Fruit fly (Drosophila melanogaster) whole organism, embryonic: ENCODE results near the gene CG3091.

Experiments
- C15 ChIP-seq: fragments of 200-800 bp; sonication (Bioruptor generic); IDR thresholded peaks from 3 replicates; pipeline ENCODE4 v1.3.6; 2022; ENCODE audit warnings: missing biosample characterization, missing genetic modification characterization
- CG1024 ChIP-seq: fragments of 200-800 bp; sonication (Bioruptor generic); IDR thresholded peaks from 2 replicates; pipeline ENCODE4 v1.3.6; 2022; ENCODE audit warnings: missing biosample characterization, missing genetic modification characterization
- CG11695 ChIP-seq: fragments of 200-800 bp; sonication (Bioruptor generic); IDR thresholded peaks from 3 replicates; pipeline ENCODE4 v1.3.6; 2022; ENCODE audit warnings: missing biosample characterization, missing genetic modification characterization
- CG12219 ChIP-seq: fragments of 200-800 bp; sonication (Bioruptor generic); optimal IDR thresholded peaks from 3 replicates; lab custom pipeline; 2018; ENCODE audit warnings: missing biosample characterization, mild to moderate bottlenecking, missing genetic modification characterization
- CG12299 ChIP-seq: fragments of 200-800 bp; sonication (Bioruptor generic); optimal IDR thresholded peaks from 2 replicates; lab custom pipeline; 2018; ENCODE audit warnings: missing biosample characterization, mild to moderate bottlenecking, missing genetic modification characterization
- CG12391 ChIP-seq: fragments of 200-800 bp; sonication (Bioruptor generic); optimal IDR thresholded peaks from 3 replicates; lab custom pipeline; 2018; ENCODE audit warnings: missing biosample characterization, mild to moderate bottlenecking, missing genetic modification characterization, moderate library complexity
- CG13424 ChIP-seq: fragments of 200-800 bp; sonication (Bioruptor generic); optimal IDR thresholded peaks from 2 replicates; lab custom pipeline; 2019; ENCODE audit warnings: missing biosample characterization, mild to moderate bottlenecking, missing genetic modification characterization, moderate library complexity
- CG14710 ChIP-seq: fragments of 200-800 bp; sonication (Bioruptor generic); optimal IDR thresholded peaks from 3 replicates; lab custom pipeline; 2019; ENCODE audit warnings: missing biosample characterization, mild to moderate bottlenecking, missing genetic modification characterization, moderate library complexity
- CG15011 ChIP-seq: fragments of 200-800 bp; sonication (Bioruptor generic); optimal IDR thresholded peaks from 3 replicates; lab custom pipeline; 2018; ENCODE audit warnings: missing biosample characterization, mild to moderate bottlenecking, missing genetic modification characterization
- CG17361 ChIP-seq: fragments of 200-800 bp; sonication (Bioruptor generic); IDR thresholded peaks from 3 replicates; pipeline ENCODE4 v1.3.6; 2022; ENCODE audit warnings: missing biosample characterization, missing genetic modification characterization
- CG18262 ChIP-seq: fragments of 200-800 bp; optimal IDR thresholded peaks from 3 replicates; lab custom pipeline; 2019; ENCODE audit warnings: missing biosample characterization, mild to moderate bottlenecking, missing genetic modification characterization, moderate library complexity
- CG18764 ChIP-seq: fragments of 200-800 bp; sonication (Bioruptor generic); optimal IDR thresholded peaks from 3 replicates; lab custom pipeline; 2016; ENCODE audit warnings: missing biosample characterization, missing genetic modification characterization
- CG2678 ChIP-seq: fragments of 200-800 bp; sonication (Bioruptor generic); optimal IDR thresholded peaks from 3 replicates; lab custom pipeline; 2019; ENCODE audit warnings: missing biosample characterization, mild to moderate bottlenecking, missing genetic modification characterization, moderate library complexity
- CG32767 ChIP-seq: fragments of 200-800 bp; sonication (Bioruptor generic); IDR thresholded peaks from 2 replicates; pipeline ENCODE4 v1.3.6; 2022; ENCODE audit warnings: missing biosample characterization, missing genetic modification characterization
- CG3407 ChIP-seq: fragments of 200-800 bp; sonication (Bioruptor generic); optimal IDR thresholded peaks from 2 replicates; lab custom pipeline; 2018; ENCODE audit warnings: missing biosample characterization, mild to moderate bottlenecking, missing genetic modification characterization
- CG34224 ChIP-seq: fragments of 200-800 bp; sonication (Bioruptor generic); IDR thresholded peaks from 3 replicates; pipeline ENCODE4 v1.3.6; 2022; ENCODE audit warnings: missing biosample characterization, missing genetic modification characterization; ENCODE audit not compliant: partially characterized antibody
- CG42726 ChIP-seq: fragments of 200-800 bp; sonication (Bioruptor generic); IDR thresholded peaks from 2 replicates; pipeline ENCODE4 v1.3.6; 2022; ENCODE audit warnings: missing biosample characterization, missing genetic modification characterization; ENCODE audit not compliant: partially characterized antibody
- CG4328 ChIP-seq: fragments of 200-800 bp; sonication (Bioruptor generic); optimal IDR thresholded peaks from 3 replicates; lab custom pipeline; 2017; ENCODE audit warnings: missing biosample characterization, missing genetic modification reagents, missing genetic modification characterization
- CG43689 ChIP-seq: fragments of 200-800 bp; sonication (Bioruptor generic); IDR thresholded peaks from 2 replicates; pipeline ENCODE4 v1.3.6; 2022; ENCODE audit warnings: missing biosample characterization, missing genetic modification characterization
- CG4424 ChIP-seq: fragments of 200-800 bp; sonication (Bioruptor generic); optimal IDR thresholded peaks from 3 replicates; lab custom pipeline; 2016; ENCODE audit warnings: missing biosample characterization, missing genetic modification characterization
- CG8290 ChIP-seq, 3 experiments: fragments of 200-800 bp; sonication (Bioruptor generic); optimal IDR thresholded peaks; 2 replicates each; lab custom pipeline; 2016 to 2019; ENCODE audit warnings: missing biosample characterization in 3 of 3, missing genetic modification characterization in 3 of 3, mild to moderate bottlenecking in 2 of 3, moderate library complexity in 1 of 3
- D19B ChIP-seq: fragments of 200-800 bp; sonication (Bioruptor generic); optimal IDR thresholded peaks from 2 replicates; lab custom pipeline; 2017; ENCODE audit warnings: missing biosample characterization, mild to moderate bottlenecking, missing genetic modification characterization
- Drgx ChIP-seq: fragments of 200-800 bp; sonication (Bioruptor generic); IDR thresholded peaks from 2 replicates; pipeline ENCODE4 v1.3.6; 2022; ENCODE audit warnings: missing biosample characterization, missing genetic modification characterization
- Gug ChIP-seq: fragments of 200-800 bp; sonication (Bioruptor generic); IDR thresholded peaks from 4 replicates; pipeline ENCODE4 v1.3.6; 2022; ENCODE audit warnings: missing biosample characterization, missing genetic modification characterization
- HmgD ChIP-seq: fragments of 200-800 bp; sonication (Bioruptor generic); optimal IDR thresholded peaks from 3 replicates; lab custom pipeline; 2016; ENCODE audit warnings: missing biosample characterization, missing genetic modification characterization
- Hr39 ChIP-seq: fragments of >200 bp; optimal IDR thresholded peaks from 2 replicates; lab custom pipeline; 2017
- Lhr ChIP-seq: fragments of 200-800 bp; sonication (Bioruptor generic); optimal IDR thresholded peaks from 3 replicates; lab custom pipeline; 2017; ENCODE audit warnings: mild to moderate bottlenecking, missing biosample characterization, missing genetic modification reagents, missing genetic modification characterization
- NfI ChIP-seq: fragments of 200-800 bp; sonication (Bioruptor generic); optimal IDR thresholded peaks from 3 replicates; lab custom pipeline; 2018; ENCODE audit warnings: missing biosample characterization, mild to moderate bottlenecking, missing genetic modification characterization, moderate library complexity
- Sin3A ChIP-seq: fragments of >200 bp; optimal IDR thresholded peaks from 2 replicates; lab custom pipeline; 2018
- Taf1 ChIP-seq: fragments of 200-800 bp; sonication (Bioruptor generic); IDR thresholded peaks from 2 replicates; pipeline ENCODE4 v1.3.6; 2022; ENCODE audit warnings: missing biosample characterization, missing genetic modification characterization
- Xrp1 ChIP-seq: fragments of 200-800 bp; sonication (Bioruptor generic); IDR thresholded peaks from 2 replicates; pipeline ENCODE4 v1.3.6; 2022; ENCODE audit warnings: missing biosample characterization, missing genetic modification characterization
- amos ChIP-seq: fragments of 200-800 bp; sonication (Bioruptor generic); IDR thresholded peaks from 2 replicates; pipeline ENCODE4 v1.3.6; 2022; ENCODE audit warnings: missing biosample characterization, missing genetic modification characterization; ENCODE audit not compliant: partially characterized antibody
- aop ChIP-seq: fragments of 200-800 bp; sonication (Bioruptor generic); IDR thresholded peaks from 2 replicates; pipeline ENCODE4 v1.3.6; 2022; ENCODE audit warnings: missing biosample characterization, missing genetic modification characterization
- az2 ChIP-seq: fragments of 200-800 bp; sonication (Bioruptor generic); optimal IDR thresholded peaks from 3 replicates; lab custom pipeline; 2016; ENCODE audit warnings: missing biosample characterization, missing genetic modification characterization
- cas ChIP-seq: fragments of 200-800 bp; sonication (Bioruptor generic); IDR thresholded peaks from 2 replicates; pipeline ENCODE4 v1.3.6; 2022; ENCODE audit warnings: missing biosample characterization, missing genetic modification characterization
- caup ChIP-seq: fragments of 200-800 bp; sonication (Bioruptor generic); optimal IDR thresholded peaks from 3 replicates; lab custom pipeline; 2017; ENCODE audit warnings: missing biosample characterization, mild to moderate bottlenecking, missing genetic modification characterization, moderate library complexity; ENCODE audit not compliant: severe bottlenecking
- chn ChIP-seq: fragments of 200-800 bp; sonication (Bioruptor generic); optimal IDR thresholded peaks from 2 replicates; lab custom pipeline; 2016; ENCODE audit warnings: missing biosample characterization, missing genetic modification characterization
- crp ChIP-seq, 2 experiments: fragments of 200-800 bp; sonication (Bioruptor generic); optimal IDR thresholded peaks; 2 replicates in 1 of 2; 3 replicates in 1 of 2; lab custom pipeline; 2017; ENCODE audit warnings: missing biosample characterization in 2 of 2, missing genetic modification characterization in 2 of 2, mild to moderate bottlenecking in 1 of 2, moderate library complexity in 1 of 2
- danr ChIP-seq: fragments of 200-800 bp; sonication (Bioruptor generic); IDR thresholded peaks from 2 replicates; pipeline ENCODE4 v1.3.6; 2022; ENCODE audit warnings: missing biosample characterization, missing genetic modification characterization
- fd3F ChIP-seq: fragments of 200-800 bp; sonication (Bioruptor generic); optimal IDR thresholded peaks from 2 replicates; lab custom pipeline; 2018; ENCODE audit warnings: missing biosample characterization, mild to moderate bottlenecking, missing genetic modification characterization, moderate library complexity
- ftz-f1 ChIP-seq: fragments of 200-800 bp; sonication (Bioruptor generic); optimal IDR thresholded peaks from 2 replicates; lab custom pipeline; 2016; ENCODE audit warnings: missing biosample characterization, missing genetic modification characterization
- gfzf ChIP-seq: fragments of 200-800 bp; sonication (Bioruptor generic); optimal IDR thresholded peaks from 2 replicates; lab custom pipeline; 2016; ENCODE audit warnings: missing biosample characterization, mild to moderate bottlenecking, missing genetic modification characterization, moderate library complexity
- kah ChIP-seq: fragments of 200-800 bp; sonication (Bioruptor generic); optimal IDR thresholded peaks from 2 replicates; lab custom pipeline; 2018; ENCODE audit warnings: missing biosample characterization, mild to moderate bottlenecking, missing genetic modification characterization
- nerfin-2 ChIP-seq: fragments of 200-800 bp; sonication (Bioruptor generic); IDR thresholded peaks from 2 replicates; pipeline ENCODE4 v1.3.6; 2022; ENCODE audit warnings: missing biosample characterization, missing genetic modification characterization; ENCODE audit not compliant: partially characterized antibody
- nmo ChIP-seq: fragments of 200-800 bp; sonication (Bioruptor generic); optimal IDR thresholded peaks from 2 replicates; lab custom pipeline; 2018; ENCODE audit warnings: missing biosample characterization, mild to moderate bottlenecking, missing genetic modification characterization, moderate library complexity
- psq ChIP-seq: fragments of 200-800 bp; sonication (Bioruptor generic); optimal IDR thresholded peaks from 2 replicates; lab custom pipeline; 2017; ENCODE audit warnings: missing biosample characterization, missing genetic modification characterization
- sc ChIP-seq, 3 experiments: fragments of >200 bp in 2 of 3; fragments of 200-800 bp in 1 of 3; sonication (Bioruptor generic) in 1 of 3; optimal IDR thresholded peaks; 2 replicates in 2 of 3; 3 replicates in 1 of 3; lab custom pipeline; 2017; ENCODE audit warnings: mild to moderate bottlenecking in 1 of 3, missing biosample characterization in 1 of 3, missing genetic modification characterization in 1 of 3, missing genetic modification reagents in 1 of 3
- sima ChIP-seq: fragments of 200-800 bp; sonication (Bioruptor generic); optimal IDR thresholded peaks from 2 replicates; lab custom pipeline; 2016; ENCODE audit warnings: missing biosample characterization, missing genetic modification characterization
- tx ChIP-seq: fragments of 200-800 bp; sonication (Bioruptor generic); optimal IDR thresholded peaks from 2 replicates; lab custom pipeline; 2016; ENCODE audit warnings: missing biosample characterization, missing genetic modification characterization
- vnd ChIP-seq: fragments of 200-800 bp; sonication (Bioruptor generic); IDR thresholded peaks from 3 replicates; pipeline ENCODE4 v1.3.6; 2022; ENCODE audit warnings: missing biosample characterization, missing genetic modification characterization; ENCODE audit not compliant: partially characterized antibody
- zen2 ChIP-seq: fragments of 200-800 bp; sonication (Bioruptor generic); IDR thresholded peaks from 3 replicates; pipeline ENCODE4 v1.3.6; 2022; ENCODE audit warnings: missing biosample characterization, missing genetic modification characterization; ENCODE audit not compliant: partially characterized antibody

CG3091 gene

dm6 chrX:2241842-2242241 is 12.2 kb downstream of the CG3091 start, which contains the start of gene kz:
Gene kz (minus strand): TSS chrX:2242035.
- TF ChIP-seq Gug (GFP tag; lab: Robert Waterston, UW) (no peak), CG8290 (GFP tag; optimal IDR thresholded peaks at IDR 0.05; lab: Kevin White, UChicago) (no peak), CG8290 (tag; optimal IDR thresholded peaks at IDR 0.05; lab: Kevin White, UChicago) (no peak), CG18764 (no peak), CG32767 (GFP tag; lab: Robert Waterston, UW) (no peak), amos (GFP tag; lab: Robert Waterston, UW) (peak; percentile 91), CG2678 (tag; lab: Kevin White, UChicago) (no peak), chn (GFP tag; lab: Kevin White, UChicago) (no peak), vnd (GFP tag; lab: Robert Waterston, UW) (peak; percentile 95), sima (GFP tag; lab: Kevin White, UChicago) (no peak), CG4424 (GFP tag; lab: Kevin White, UChicago) (no peak), psq (no peak), CG4328 (no peak), CG42726 (peak; percentile 84; the same call in 1 of the 2 replicates), zen2 (GFP tag; lab: Robert Waterston, UW) (peak; percentile 88), tx (no peak), CG1024 (GFP tag; lab: Robert Waterston, UW) (peak; percentile 75), Lhr (GFP tag; lab: Kevin White, UChicago) (no peak), C15 (no peak), aop (GFP tag; lab: Robert Waterston, UW) (no peak), CG11695 (GFP tag; lab: Robert Waterston, UW) (no peak), CG13424 (tag; lab: Kevin White, UChicago) (no peak), nerfin-2 (GFP tag; lab: Robert Waterston, UW) (peak; percentile 100), CG43689 (GFP tag; lab: Robert Waterston, UW) (no peak), D19B (GFP tag; lab: Kevin White, UChicago) (no peak), NfI (GFP tag; lab: Kevin White, UChicago) (no peak), CG3407 (no peak), sc (optimal IDR thresholded peaks at IDR 0.05; lab: Kevin White, UChicago) (no peak), sc (GFP tag; optimal IDR thresholded peaks at IDR 0.05; lab: Kevin White, UChicago) (no peak), CG12299 (tag; lab: Kevin White, UChicago) (no peak), caup (GFP tag; lab: Kevin White, UChicago) (no peak), nmo (GFP tag; lab: Kevin White, UChicago) (peak; percentile 39), HmgD (GFP tag; lab: Kevin White, UChicago) (peak; percentile 30), CG14710 (tag; lab: Kevin White, UChicago) (peak; percentile 67), Xrp1 (GFP tag; lab: Robert Waterston, UW) (no peak), CG12219 (no peak), Taf1 (GFP tag; lab: Robert Waterston, UW) (no peak), gfzf (GFP tag; lab: Kevin White, UChicago) (peak; percentile 50), kah (GFP tag; lab: Kevin White, UChicago) (no peak), Hr39 (no peak), crp (GFP tag; optimal IDR thresholded peaks at IDR 0.05; lab: Kevin White, UChicago) (peak in 1 of 2 experiments; percentile 25), CG34224 (GFP tag; lab: Robert Waterston, UW) (peak; percentile 94), az2 (no peak), danr (no peak), CG12391 (tag; lab: Kevin White, UChicago) (no peak), Drgx (GFP tag; lab: Robert Waterston, UW) (no peak), CG18262 (tag; lab: Kevin White, UChicago) (no peak), CG15011 (GFP tag; lab: Kevin White, UChicago) (no peak), Sin3A (lab: Kevin White, UChicago) (no peak), CG17361 (GFP tag; lab: Robert Waterston, UW) (no peak), fd3F (GFP tag; lab: Kevin White, UChicago) (no peak), ftz-f1 (GFP tag; lab: Kevin White, UChicago) (no peak), cas (GFP tag; lab: Robert Waterston, UW) (no peak)
